Worm (Caenorhabditis elegans) whole organism, L1 larva: ENCODE data around the gene M88.4.

Experiments used
- C16A3.4 ChIP-seq: fragments of 150-350 bp; optimal IDR thresholded peaks from 2 replicates; lab custom pipeline; 2014; ENCODE audit warnings: missing biosample characterization, missing genetic modification characterization
- F16B12.6 ChIP-seq: fragments of 150-350 bp; optimal IDR thresholded peaks from 2 replicates; lab custom pipeline; 2014; ENCODE audit warnings: missing biosample characterization, missing genetic modification characterization
- aly-2 ChIP-seq: fragments of 150-350 bp; optimal IDR thresholded peaks from 2 replicates; lab custom pipeline; 2014; ENCODE audit warnings: missing biosample characterization, missing genetic modification characterization
- ama-1 ChIP-seq: fragments of 150-350 bp; optimal IDR thresholded peaks from 2 replicates; lab custom pipeline; 2014
- blmp-1 ChIP-seq: fragments of 150-350 bp; optimal IDR thresholded peaks from 2 replicates; lab custom pipeline; 2014; ENCODE audit warnings: missing biosample characterization, missing genetic modification characterization
- ceh-63 ChIP-seq: fragments of 200-800 bp; sonication (Bioruptor generic); optimal IDR thresholded peaks from 2 replicates; lab custom pipeline; 2018; ENCODE audit warnings: mild to moderate bottlenecking, missing genetic modification characterization, missing compliant biosample characterization
- ceh-8 ChIP-seq: fragments of 200-800 bp; sonication (Bioruptor generic); optimal IDR thresholded peaks from 2 replicates; lab custom pipeline; 2018; ENCODE audit warnings: mild to moderate bottlenecking, missing genetic modification characterization, moderate library complexity, missing compliant biosample characterization
- ceh-82 ChIP-seq, 3 experiments: fragments of 150-350 bp in 1 of 3; sonication (generic microtip) in 2 of 3; optimal IDR thresholded peaks; 2 replicates each; lab custom pipeline; 2014 to 2017; ENCODE audit warnings: missing biosample characterization in 3 of 3, missing genetic modification characterization in 3 of 3
- ceh-88 ChIP-seq: fragments of 200-800 bp; sonication (Bioruptor generic); IDR thresholded peaks from 2 replicates; pipeline ENCODE4 v1.3.6; 2022; ENCODE audit warnings: missing genetic modification characterization, missing compliant biosample characterization
- ceh-90 ChIP-seq: sonication (generic microtip); optimal IDR thresholded peaks from 2 replicates; lab custom pipeline; 2016; ENCODE audit warnings: missing genetic modification characterization, missing compliant biosample characterization
- ces-1 ChIP-seq: fragments of 150-350 bp; optimal IDR thresholded peaks from 2 replicates; lab custom pipeline; 2014; ENCODE audit warnings: missing biosample characterization, missing genetic modification reagents, missing genetic modification characterization
- dpl-1 ChIP-seq, 3 experiments: fragments of 150-350 bp in 2 of 3; sonication (generic microtip) in 1 of 3; optimal IDR thresholded peaks; 2 replicates each; lab custom pipeline; 2014 to 2017; ENCODE audit warnings: missing biosample characterization in 3 of 3, missing genetic modification characterization in 3 of 3, missing genetic modification reagents in 3 of 3
- dsc-1 ChIP-seq: sonication (generic microtip); optimal IDR thresholded peaks from 2 replicates; lab custom pipeline; 2016; ENCODE audit warnings: mild to moderate bottlenecking, missing genetic modification characterization, missing compliant biosample characterization
- efl-3 ChIP-seq: fragments of 200-800 bp; sonication (Bioruptor generic); optimal IDR thresholded peaks from 2 replicates; lab custom pipeline; 2018; ENCODE audit warnings: mild to moderate bottlenecking, missing genetic modification characterization, missing compliant biosample characterization
- egl-13 ChIP-seq: sonication (generic microtip); optimal IDR thresholded peaks from 2 replicates; lab custom pipeline; 2016; ENCODE audit warnings: missing genotype, missing genetic modification reagents, missing genetic modification characterization, missing compliant biosample characterization
- egl-27 ChIP-seq, 2 experiments: fragments of 150-350 bp in 1 of 2; sonication (generic microtip); optimal IDR thresholded peaks; 3 replicates each; lab custom pipeline; 2017 to 2018; ENCODE audit warnings: missing biosample characterization in 2 of 2, missing genetic modification characterization in 2 of 2, missing genetic modification reagents in 2 of 2
- elt-2 ChIP-seq: sonication (generic microtip); optimal IDR thresholded peaks from 2 replicates; lab custom pipeline; 2016; ENCODE audit warnings: missing genetic modification characterization, mild to moderate bottlenecking, inconsistent platforms, missing compliant biosample characterization, missing genetic modification reagents
- fkh-10 ChIP-seq: sonication (generic microtip); optimal IDR thresholded peaks from 2 replicates; lab custom pipeline; 2017; ENCODE audit warnings: missing biosample characterization, missing genetic modification reagents, missing genetic modification characterization
- grh-1 ChIP-seq: fragments of 200-800 bp; sonication (Bioruptor generic); IDR thresholded peaks from 2 replicates; pipeline ENCODE4 v1.3.6; 2022; ENCODE audit warnings: missing genetic modification reagents, missing genetic modification characterization, missing compliant biosample characterization
- hlh-17 ChIP-seq: fragments of 200-800 bp; sonication (Bioruptor generic); optimal IDR thresholded peaks from 2 replicates; lab custom pipeline; 2018; ENCODE audit warnings: missing genetic modification characterization, mild to moderate bottlenecking, missing compliant biosample characterization, moderate library complexity, borderline replicate concordance
- hlh-4 ChIP-seq: sonication (generic microtip); optimal IDR thresholded peaks from 2 replicates; lab custom pipeline; 2016; ENCODE audit warnings: mild to moderate bottlenecking, missing genetic modification characterization, missing compliant biosample characterization
- hpl-2 ChIP-seq: fragments of 150-350 bp; optimal IDR thresholded peaks from 2 replicates; lab custom pipeline; 2014; ENCODE audit warnings: missing biosample characterization, missing genetic modification reagents, missing genetic modification characterization
- irx-1 ChIP-seq: sonication (generic microtip); optimal IDR thresholded peaks from 2 replicates; lab custom pipeline; 2016; ENCODE audit warnings: missing genetic modification characterization, missing compliant biosample characterization
- lin-13 ChIP-seq: fragments of 150-350 bp; optimal IDR thresholded peaks from 2 replicates; lab custom pipeline; 2014; ENCODE audit warnings: missing biosample characterization, missing genetic modification reagents, missing genetic modification characterization
- lin-15B ChIP-seq: fragments of 150-350 bp; sonication (generic microtip); optimal IDR thresholded peaks from 3 replicates; lab custom pipeline; 2014; ENCODE audit warnings: missing biosample characterization, missing genetic modification characterization
- lin-35 ChIP-seq, 2 experiments: fragments of 150-350 bp; optimal IDR thresholded peaks; 2 replicates each; lab custom pipeline; 2014; ENCODE audit warnings: missing biosample characterization in 2 of 2, missing genetic modification characterization in 2 of 2, missing genetic modification reagents in 2 of 2
- lin-39 ChIP-seq: fragments of 150-350 bp; optimal IDR thresholded peaks from 2 replicates; lab custom pipeline; 2014; ENCODE audit warnings: missing biosample characterization, missing genetic modification reagents, missing genetic modification characterization
- lir-3 ChIP-seq: sonication (generic microtip); optimal IDR thresholded peaks from 2 replicates; lab custom pipeline; 2016; ENCODE audit warnings: mild to moderate bottlenecking, missing genetic modification characterization, moderate library complexity, missing compliant biosample characterization; ENCODE audit not compliant: poor library complexity
- lsy-2 ChIP-seq, 2 experiments: fragments of 150-350 bp; optimal IDR thresholded peaks; 2 replicates each; lab custom pipeline; 2014; ENCODE audit warnings: missing biosample characterization in 2 of 2, missing genetic modification characterization in 2 of 2
- mab-9 ChIP-seq: fragments of 200-800 bp; sonication (Bioruptor generic); IDR thresholded peaks from 2 replicates; pipeline ENCODE4 v1.3.6; 2022; ENCODE audit warnings: missing genetic modification reagents, missing genetic modification characterization, missing compliant biosample characterization
- mdl-1 ChIP-seq, 2 experiments: fragments of 150-350 bp; optimal IDR thresholded peaks; 2 replicates each; lab custom pipeline; 2014 to 2017; ENCODE audit warnings: missing biosample characterization in 2 of 2, missing genetic modification characterization in 2 of 2, inconsistent platforms in 1 of 2
- mep-1 ChIP-seq: fragments of 150-350 bp; optimal IDR thresholded peaks from 2 replicates; lab custom pipeline; 2014; ENCODE audit warnings: missing biosample characterization, missing genetic modification characterization
- nhr-19 ChIP-seq: fragments of 200-800 bp; sonication (Bioruptor generic); conservative IDR thresholded peaks from 2 replicates; pipeline ENCODE4 v1.3.6; 2022; ENCODE audit warnings: missing genetic modification characterization, missing compliant biosample characterization
- nhr-20 ChIP-seq: sonication (generic microtip); optimal IDR thresholded peaks from 2 replicates; lab custom pipeline; 2016; ENCODE audit warnings: mild to moderate bottlenecking, missing genetic modification characterization, missing compliant biosample characterization
- nhr-28 ChIP-seq: fragments of 150-350 bp; optimal IDR thresholded peaks from 2 replicates; lab custom pipeline; 2014; ENCODE audit warnings: missing biosample characterization, missing genetic modification characterization
- nhr-47 ChIP-seq: sonication (generic microtip); optimal IDR thresholded peaks from 2 replicates; lab custom pipeline; 2016; ENCODE audit warnings: mild to moderate bottlenecking, missing genetic modification characterization, moderate library complexity, missing compliant biosample characterization
- nhr-77 ChIP-seq: fragments of 150-350 bp; optimal IDR thresholded peaks from 2 replicates; lab custom pipeline; 2014; ENCODE audit warnings: missing biosample characterization, missing genetic modification characterization
- nhr-84 ChIP-seq: sonication (generic microtip); optimal IDR thresholded peaks from 2 replicates; lab custom pipeline; 2017; ENCODE audit warnings: missing biosample characterization, missing genetic modification characterization
- nhr-85 ChIP-seq: sonication (generic microtip); peaks from one replicate; lab custom pipeline; 2016; ENCODE audit warnings: missing genetic modification characterization, inconsistent platforms, missing compliant biosample characterization
- nhr-90 ChIP-seq: sonication (generic microtip); optimal IDR thresholded peaks from 2 replicates; lab custom pipeline; 2016; ENCODE audit warnings: mild to moderate bottlenecking, missing genetic modification characterization, missing compliant biosample characterization; ENCODE audit not compliant: poor library complexity
- pag-3 ChIP-seq: sonication (generic microtip); optimal IDR thresholded peaks from 2 replicates; lab custom pipeline; 2017; ENCODE audit warnings: missing genetic modification characterization, mild to moderate bottlenecking, missing compliant biosample characterization, antibody characterized with exemption, borderline replicate concordance; ENCODE audit not compliant: insufficient read depth
- pax-3 ChIP-seq: fragments of 200-800 bp; sonication (Bioruptor generic); optimal IDR thresholded peaks from 2 replicates; lab custom pipeline; 2018; ENCODE audit warnings: mild to moderate bottlenecking, missing genetic modification characterization, moderate library complexity, missing compliant biosample characterization
- pqm-1 ChIP-seq: sonication (generic microtip); optimal IDR thresholded peaks from 3 replicates; lab custom pipeline; 2017; ENCODE audit warnings: missing biosample characterization, missing genetic modification characterization
- skn-1 ChIP-seq: fragments of 150-350 bp; optimal IDR thresholded peaks from 2 replicates; lab custom pipeline; 2014; ENCODE audit warnings: missing biosample characterization, missing genetic modification characterization
- snpc-4 ChIP-seq: fragments of 150-350 bp; optimal IDR thresholded peaks from 2 replicates; lab custom pipeline; 2014; ENCODE audit warnings: missing biosample characterization, missing genetic modification characterization
- sox-4 ChIP-seq: sonication (generic microtip); optimal IDR thresholded peaks from 2 replicates; lab custom pipeline; 2016; ENCODE audit warnings: missing genetic modification characterization, missing compliant biosample characterization
- sup-37 ChIP-seq: fragments of 200-800 bp; sonication (Bioruptor generic); optimal IDR thresholded peaks from 2 replicates; lab custom pipeline; 2018; ENCODE audit warnings: mild to moderate bottlenecking, missing genetic modification characterization, missing compliant biosample characterization
- unc-130 ChIP-seq: fragments of 150-350 bp; optimal IDR thresholded peaks from 2 replicates; lab custom pipeline; 2017; ENCODE audit warnings: missing biosample characterization, missing genetic modification characterization, inconsistent platforms
- unc-30 ChIP-seq: sonication (generic microtip); optimal IDR thresholded peaks from 2 replicates; lab custom pipeline; 2017; ENCODE audit warnings: missing biosample characterization, missing genetic modification characterization
- unc-86 ChIP-seq: sonication (generic microtip); optimal IDR thresholded peaks from 2 replicates; lab custom pipeline; 2016; ENCODE audit warnings: missing genetic modification characterization, missing compliant biosample characterization
- unc-98 ChIP-seq: fragments of 200-800 bp; sonication (Bioruptor generic); IDR thresholded peaks from 2 replicates; pipeline ENCODE4 v1.3.6; 2022; ENCODE audit warnings: missing genetic modification characterization, missing compliant biosample characterization
- xbp-1 ChIP-seq: sonication (generic microtip); optimal IDR thresholded peaks from 2 replicates; lab custom pipeline; 2016; ENCODE audit warnings: missing genetic modification characterization, missing compliant biosample characterization
- ztf-4 ChIP-seq: fragments of 150-350 bp; optimal IDR thresholded peaks from 2 replicates; lab custom pipeline; 2014; ENCODE audit warnings: missing biosample characterization, missing genetic modification characterization

Gene M88.4

ce11 chrIII:4504358-4504757, 44.5 kb upstream of the M88.4 start:
- TF ChIP-seq fkh-10 (GFP tag; lab: Kevin White, UChicago) (peak; percentile 54), mdl-1 (tag; optimal IDR thresholded peaks at IDR 0.05; lab: Kevin White, UChicago) (peak in 1 of 2 experiments; percentile 34), snpc-4 (tag; lab: Kevin White, UChicago) (no peak), lin-39 (tag; lab: Kevin White, UChicago) (no peak), F16B12.6 (tag; lab: Kevin White, UChicago) (no peak), ces-1 (GFP tag; lab: Kevin White, UChicago) (no peak), nhr-28 (tag; lab: Kevin White, UChicago) (no peak), egl-13 (no peak), ceh-8 (GFP tag; lab: Kevin White, UChicago) (no peak), unc-86 (tag; lab: Kevin White, UChicago) (peak; percentile 8), hlh-4 (tag; lab: Kevin White, UChicago) (no peak), nhr-20 (tag; lab: Kevin White, UChicago) (peak; percentile 25), mep-1 (tag; lab: Kevin White, UChicago) (peak; percentile 49), ceh-88 (GFP tag; lab: Robert Waterston, UW) (no peak), xbp-1 (tag; lab: Kevin White, UChicago) (peak; percentile 45), efl-3 (GFP tag; lab: Kevin White, UChicago) (no peak), nhr-77 (peak; percentile 56), sup-37 (GFP tag; lab: Kevin White, UChicago) (no peak), grh-1 (no peak), unc-30 (tag; lab: Kevin White, UChicago) (no peak), lin-35 (GFP tag; optimal IDR thresholded peaks at IDR 0.05; lab: Kevin White, UChicago) (peak in 1 of 2 experiments; percentile 51), sox-4 (tag; lab: Kevin White, UChicago) (no peak), nhr-47 (tag; lab: Kevin White, UChicago) (peak; percentile 60), ceh-82 (tag; optimal IDR thresholded peaks at IDR 0.05; lab: Kevin White, UChicago) (peak; percentile 5 to 70 (median 33)), nhr-84 (tag; lab: Kevin White, UChicago) (no peak), pag-3 (tag; lab: Kevin White, UChicago) (no peak), lin-13 (GFP tag; lab: Kevin White, UChicago) (no peak), hlh-17 (no peak), aly-2 (tag; lab: Kevin White, UChicago) (peak; percentile 32), unc-130 (tag; lab: Kevin White, UChicago) (no peak), mab-9 (GFP tag; lab: Robert Waterston, UW) (no peak), C16A3.4 (peak; percentile 31), nhr-85 (tag; lab: Kevin White, UChicago) (no peak), unc-98 (GFP tag; lab: Robert Waterston, UW) (no peak), pqm-1 (tag; lab: Kevin White, UChicago) (no peak), dpl-1 (GFP tag; optimal IDR thresholded peaks at IDR 0.05; lab: Kevin White, UChicago) (peak; percentile 14 to 28 (median 24)), blmp-1 (tag; lab: Kevin White, UChicago) (no peak), skn-1 (tag; lab: Kevin White, UChicago) (peak; percentile 74), ceh-63 (no peak), nhr-90 (tag; lab: Kevin White, UChicago) (no peak), lin-15B (tag; lab: Kevin White, UChicago) (no peak), nhr-19 (GFP tag; lab: Robert Waterston, UW) (no peak), pax-3 (tag; lab: Kevin White, UChicago) (no peak), lir-3 (tag; lab: Kevin White, UChicago) (no peak), elt-2 (tag; lab: Kevin White, UChicago) (no peak), lsy-2 (tag; optimal IDR thresholded peaks at IDR 0.05; lab: Kevin White, UChicago) (peak in 1 of 2 experiments; percentile 83), ztf-4 (tag; lab: Kevin White, UChicago) (no peak), egl-27 (tag; optimal IDR thresholded peaks at IDR 0.05; lab: Kevin White, UChicago) (peak in 1 of 2 experiments; percentile 13), irx-1 (tag; lab: Kevin White, UChicago) (peak; percentile 45), ama-1 (lab: Kevin White, UChicago) (no peak), dsc-1 (tag; lab: Kevin White, UChicago) (peak; percentile 63), ceh-90 (tag; lab: Kevin White, UChicago) (no peak), hpl-2 (GFP tag; lab: Kevin White, UChicago) (no peak)
